Worm (Caenorhabditis elegans): ENCODE data around the gene C08F11.7.

C08F11.7 gene

DNA sequence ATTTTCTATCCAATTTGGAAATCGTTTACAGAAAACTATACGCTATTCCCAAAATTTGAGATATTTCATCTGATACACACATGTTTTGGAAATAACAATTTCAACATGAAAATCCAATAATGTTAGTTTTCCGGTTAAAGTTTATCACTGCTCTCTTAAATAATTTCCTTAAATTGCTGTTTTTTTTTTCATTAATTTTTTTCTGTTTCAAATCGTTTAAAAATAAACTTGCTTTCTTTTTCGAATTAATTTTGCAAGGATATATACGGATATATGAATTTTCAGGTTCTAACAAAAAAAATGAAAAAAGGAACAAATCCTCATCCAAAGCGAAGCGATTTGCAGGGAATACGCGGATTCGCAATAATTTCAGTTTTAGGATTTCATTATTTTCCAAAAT, 36.4 kb downstream of the C08F11.7 start, which contains the start of gene oac-48:
Gene oac-48 (plus strand): TSS at position 301 of the 400 bp plus-strand sequence.
- TF ChIP-seq alr-1 (tag; optimal IDR thresholded peaks at IDR 0.05; ENCODE audit: borderline replicate concordance) (no peak), unc-98 (GFP tag; IDR thresholded peaks at IDR 0.05) (no peak), tlp-1 (tag; optimal IDR thresholded peaks at IDR 0.05) (no peak), C16A3.4 (tag; optimal IDR thresholded peaks at IDR 0.05) (no peak), lin-35 (GFP tag; optimal IDR thresholded peaks at IDR 0.05) (no peak), nhr-28 (tag; optimal IDR thresholded peaks at IDR 0.05) (no peak), snu-23 (GFP tag; optimal IDR thresholded peaks at IDR 0.05) (no peak)

- TF ChIP-seq ztf-11 (tag; optimal IDR thresholded peaks at IDR 0.05) (no peak), tbx-2 (tag; optimal IDR thresholded peaks at IDR 0.05) (no peak), dsc-1 (tag; optimal IDR thresholded peaks at IDR 0.05) (no peak), C16A3.4 (tag; optimal IDR thresholded peaks at IDR 0.05) (no peak), pqm-1 (tag; optimal IDR thresholded peaks at IDR 0.05) (no peak)
These were observed 41.6 kb downstream of the C08F11.7 start, which contains the start of gene srlf-26 for ce11 chrIV:13678649-13679048. Gene srlf-26, plus strand, starts transcription at chrIV:13678949.

DNA sequence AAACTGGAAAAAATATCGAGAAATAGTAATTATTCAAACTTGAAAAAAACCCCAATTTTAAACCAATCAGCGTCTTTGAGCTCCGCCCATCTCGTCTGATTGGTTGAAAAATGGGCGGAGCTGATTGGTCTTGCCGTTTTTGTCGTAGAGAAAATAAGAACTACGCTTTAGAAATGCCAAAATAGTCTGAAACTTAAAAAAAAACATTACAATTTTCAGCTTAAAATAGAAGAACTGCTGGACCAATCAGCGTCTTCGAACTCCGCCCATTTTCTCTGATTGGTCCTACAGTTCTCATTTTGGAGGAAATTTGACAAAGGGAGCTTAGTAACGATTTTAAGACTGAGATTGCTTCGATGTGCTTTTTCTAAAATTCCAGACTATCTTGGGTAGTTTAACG, 42.4 kb downstream of the C08F11.7 start:
- TF ChIP-seq ceh-88 (GFP tag; IDR thresholded peaks at IDR 0.05): no peak
- TF ChIP-seq hpl-2 (GFP tag; optimal IDR thresholded peaks at IDR 0.05): no peak
- TF ChIP-seq sptf-1 (tag; optimal IDR thresholded peaks at IDR 0.05): no peak
- TF ChIP-seq aly-2 (tag; optimal IDR thresholded peaks at IDR 0.05): no peak
- TF ChIP-seq mab-9 (GFP tag; IDR thresholded peaks at IDR 0.05): no peak
- TF ChIP-seq lsy-2 (tag; optimal IDR thresholded peaks at IDR 0.05): no peak
- no peak for TF ChIP-seq zag-1 (tag; optimal IDR thresholded peaks at IDR 0.05)
- no peak for TF ChIP-seq egl-13 (tag; optimal IDR thresholded peaks at IDR 0.05)
- no peak for TF ChIP-seq C04F5.9 (tag; optimal IDR thresholded peaks at IDR 0.05)
- no peak for TF ChIP-seq efl-1 (optimal IDR thresholded peaks at IDR 0.05)
- no peak for TF ChIP-seq efl-1 (GFP tag; optimal IDR thresholded peaks at IDR 0.05 in 1 of 2)
- TF ChIP-seq nhr-71 (tag; optimal IDR thresholded peaks at IDR 0.05): no peak
- no peak for TF ChIP-seq aha-1 (tag; optimal IDR thresholded peaks at IDR 0.05)

- TF ChIP-seq sox-4 (tag; optimal IDR thresholded peaks at IDR 0.05): no peak
- TF ChIP-seq irx-1 (tag; optimal IDR thresholded peaks at IDR 0.05): peak; percentile 62
- no peak for TF ChIP-seq unc-30 (tag; optimal IDR thresholded peaks at IDR 0.05)
- TF ChIP-seq lsy-2 (tag; optimal IDR thresholded peaks at IDR 0.05): peak; percentile 36 to 70
- no peak for TF ChIP-seq alr-1 (tag; optimal IDR thresholded peaks at IDR 0.05; ENCODE audit: borderline replicate concordance)
- TF ChIP-seq nhr-28 (tag; optimal IDR thresholded peaks at IDR 0.05): no peak
- TF ChIP-seq fos-1 (tag; optimal IDR thresholded peaks at IDR 0.05): no peak
- TF ChIP-seq mab-9 (GFP tag; IDR thresholded peaks at IDR 0.05): no peak
- TF ChIP-seq efl-1 (optimal IDR thresholded peaks at IDR 0.05): no peak
- TF ChIP-seq efl-1 (GFP tag; optimal IDR thresholded peaks at IDR 0.05 in 1 of 2): no peak
- no peak for TF ChIP-seq efl-3 (GFP tag; optimal IDR thresholded peaks at IDR 0.05)
- TF ChIP-seq zip-4 (GFP tag; optimal IDR thresholded peaks at IDR 0.05): no peak
- peak; percentile 93 for TF ChIP-seq vab-15 (tag; optimal IDR thresholded peaks at IDR 0.05)
- peak; percentile 30 for TF ChIP-seq nhr-19 (GFP tag; conservative IDR thresholded peaks at IDR 0.05)
- TF ChIP-seq fkh-4 (tag; optimal IDR thresholded peaks at IDR 0.05; ENCODE audit: borderline replicate concordance): no peak
- no peak for TF ChIP-seq snpc-4 (tag; optimal IDR thresholded peaks at IDR 0.05)
- TF ChIP-seq hpl-2 (GFP tag; optimal IDR thresholded peaks at IDR 0.05): no peak
- no peak for TF ChIP-seq F16B12.6 (tag; optimal IDR thresholded peaks at IDR 0.05)
- peak; percentile 73 for TF ChIP-seq tbx-2 (tag; optimal IDR thresholded peaks at IDR 0.05)
- peak; percentile 26 for TF ChIP-seq mep-1 (tag; optimal IDR thresholded peaks at IDR 0.05)
- no peak for TF ChIP-seq lin-14 (GFP tag; optimal IDR thresholded peaks at IDR 0.05)
- TF ChIP-seq ceh-63 (GFP tag; optimal IDR thresholded peaks at IDR 0.05): no peak
- TF ChIP-seq pag-3 (tag; optimal IDR thresholded peaks at IDR 0.05; ENCODE audit: borderline replicate concordance, insufficient read depth): no peak
- no peak for TF ChIP-seq mdl-1 (tag; optimal IDR thresholded peaks at IDR 0.05)
- TF ChIP-seq nhr-47 (tag; optimal IDR thresholded peaks at IDR 0.05): no peak
- peak in 5 of 6 experiments; percentile 54 to 98 (median 70) for TF ChIP-seq elt-3 (tag; optimal IDR thresholded peaks at IDR 0.05)
- peak; percentile 95 for TF ChIP-seq nhr-85 (tag)
- peak; percentile 85 for TF ChIP-seq blmp-1 (tag; optimal IDR thresholded peaks at IDR 0.05)
- TF ChIP-seq nhr-77 (tag; optimal IDR thresholded peaks at IDR 0.05): no peak
- no peak for TF ChIP-seq sptf-1 (tag; optimal IDR thresholded peaks at IDR 0.05)
- 0 out of 2 replicates have a peak, but pooled peaks have one; percentile 34 for TF ChIP-seq grh-1 (GFP tag; IDR thresholded peaks at IDR 0.05)
- no peak for TF ChIP-seq nhr-12 (tag; optimal IDR thresholded peaks at IDR 0.05)
- no peak for TF ChIP-seq pqm-1 (tag; optimal IDR thresholded peaks at IDR 0.05)
These were observed 45.7 kb downstream of the C08F11.7 start for ce11 chrIV:13682733-13683132.
